Worm (Caenorhabditis elegans) whole organism, early embryonic: ENCODE measurements around the gene fkb-3.

Experiments used
- B0310.2 ChIP-seq: sonication (generic microtip); optimal IDR thresholded peaks from 2 replicates; lab custom pipeline; 2016; ENCODE audit warnings: mild to moderate bottlenecking, missing genetic modification characterization, missing compliant biosample characterization
- F13C5.2 ChIP-seq: sonication (generic microtip); optimal IDR thresholded peaks from 2 replicates; lab custom pipeline; 2017; ENCODE audit warnings: mild to moderate bottlenecking, missing genetic modification characterization, inconsistent platforms, missing compliant biosample characterization
- aly-1 ChIP-seq: sonication (generic microtip); optimal IDR thresholded peaks from 2 replicates; lab custom pipeline; 2016; ENCODE audit warnings: missing genetic modification characterization, missing compliant biosample characterization
- ama-1 ChIP-seq: fragments of 150-350 bp; optimal IDR thresholded peaks from 2 replicates; lab custom pipeline; 2014
- ceh-13 ChIP-seq: fragments of 200-800 bp; sonication (Bioruptor generic); optimal IDR thresholded peaks from 2 replicates; lab custom pipeline; 2018; ENCODE audit warnings: mild to moderate bottlenecking, missing genetic modification characterization, missing compliant biosample characterization
- ceh-36 ChIP-seq: sonication (generic microtip); optimal IDR thresholded peaks from 2 replicates; lab custom pipeline; 2016; ENCODE audit warnings: missing genetic modification characterization, inconsistent platforms, missing compliant biosample characterization
- ets-7 ChIP-seq: sonication (generic microtip); optimal IDR thresholded peaks from 2 replicates; lab custom pipeline; 2016; ENCODE audit warnings: missing genotype, missing genetic modification characterization, missing compliant biosample characterization
- flt-1 ChIP-seq: fragments of 200-800 bp; sonication (Bioruptor generic); IDR thresholded peaks from 2 replicates; pipeline ENCODE4 v1.3.6; 2022; ENCODE audit warnings: missing genetic modification characterization, missing compliant biosample characterization
- hmbx-1 ChIP-seq: sonication (generic microtip); optimal IDR thresholded peaks from 2 replicates; lab custom pipeline; 2016; ENCODE audit warnings: mild to moderate bottlenecking, missing genetic modification characterization, missing compliant biosample characterization
- hmg-4 ChIP-seq: fragments of 200-800 bp; sonication (Bioruptor generic); optimal IDR thresholded peaks from 2 replicates; lab custom pipeline; 2018; ENCODE audit warnings: mild to moderate bottlenecking, missing genetic modification characterization, missing compliant biosample characterization
- hnd-1 ChIP-seq: sonication (generic microtip); optimal IDR thresholded peaks from 2 replicates; lab custom pipeline; 2016; ENCODE audit warnings: missing genetic modification characterization, missing compliant biosample characterization
- pes-1 ChIP-seq: fragments of 200-800 bp; sonication (Bioruptor generic); IDR thresholded peaks from 2 replicates; pipeline ENCODE4 v1.3.6; 2022; ENCODE audit warnings: missing genetic modification reagents, missing genetic modification characterization, missing compliant biosample characterization
- scrt-1 ChIP-seq: fragments of 200-800 bp; sonication (Bioruptor generic); IDR thresholded peaks from 2 replicates; pipeline ENCODE4 v1.3.6; 2022; ENCODE audit warnings: missing genetic modification characterization, missing compliant biosample characterization
- sea-1 ChIP-seq: fragments of 200-800 bp; sonication (Bioruptor generic); conservative IDR thresholded peaks from 2 replicates; pipeline ENCODE4 v1.3.6; 2022; ENCODE audit warnings: missing genetic modification characterization, missing compliant biosample characterization
- tbx-11 ChIP-seq: fragments of 200-800 bp; sonication (Bioruptor generic); IDR thresholded peaks from 2 replicates; pipeline ENCODE4 v1.3.6; 2022; ENCODE audit warnings: missing genetic modification characterization, missing compliant biosample characterization
- tbx-37 ChIP-seq: fragments of 200-800 bp; sonication (Bioruptor generic); conservative IDR thresholded peaks from 2 replicates; pipeline ENCODE4 v1.3.6; 2022; ENCODE audit warnings: missing genetic modification reagents, missing genetic modification characterization, missing compliant biosample characterization
- tra-4 ChIP-seq: sonication (generic microtip); optimal IDR thresholded peaks from 2 replicates; lab custom pipeline; 2017; ENCODE audit warnings: missing genetic modification characterization, missing compliant biosample characterization

Gene fkb-3

ce11 chrV:7246951-7247350 is 21.9 kb downstream of the fkb-3 start, which contains the start of gene C05C8.7:
Gene C05C8.7, minus strand, starts transcription at chrV:7247050.
- no peak for TF ChIP-seq hmg-4 (GFP tag; lab: Kevin White, UChicago)
- no peak for TF ChIP-seq ceh-36 (tag; lab: Kevin White, UChicago)
- no peak for TF ChIP-seq sea-1 (GFP tag; lab: Robert Waterston, UW)
- TF ChIP-seq F13C5.2 (tag; lab: Kevin White, UChicago): no peak
- TF ChIP-seq ceh-13: no peak
- no peak for TF ChIP-seq flt-1
- TF ChIP-seq hnd-1 (tag; lab: Kevin White, UChicago): no peak

ce11 chrV:7248227-7248953 is 23.4 kb downstream of the fkb-3 start:
- TF ChIP-seq hmbx-1 (tag; lab: Kevin White, UChicago) (no peak), F13C5.2 (tag; lab: Kevin White, UChicago) (no peak)

ce11 chrV:7255095-7255494 is 30.1 kb downstream of the fkb-3 start, which contains the start of gene C05C8.8:
Gene C05C8.8, minus strand, starts transcription at chrV:7255195.
- no peak for TF ChIP-seq ets-7
- no peak for TF ChIP-seq sea-1 (GFP tag; lab: Robert Waterston, UW)
- TF ChIP-seq ceh-13: no peak
- TF ChIP-seq pes-1: no peak
- no peak for TF ChIP-seq tbx-11 (GFP tag; lab: Robert Waterston, UW)
- no peak for TF ChIP-seq B0310.2 (tag; lab: Kevin White, UChicago)
- TF ChIP-seq ama-1 (lab: Kevin White, UChicago): no peak
- TF ChIP-seq tbx-37 (GFP tag; lab: Robert Waterston, UW): no peak
- TF ChIP-seq hmg-4 (GFP tag; lab: Kevin White, UChicago): no peak
- no peak for TF ChIP-seq scrt-1 (GFP tag; lab: Robert Waterston, UW)
- TF ChIP-seq hnd-1 (tag; lab: Kevin White, UChicago): no peak
- TF ChIP-seq flt-1: no peak
- no peak for TF ChIP-seq F13C5.2 (tag; lab: Kevin White, UChicago)
- no peak for TF ChIP-seq aly-1 (tag; lab: Kevin White, UChicago)
- TF ChIP-seq tra-4 (tag; lab: Kevin White, UChicago): no peak

- TF ChIP-seq sea-1 (GFP tag; lab: Robert Waterston, UW) (no peak), pes-1 (no peak), tbx-37 (GFP tag; lab: Robert Waterston, UW) (no peak), ceh-36 (tag; lab: Kevin White, UChicago) (no peak), hmbx-1 (tag; lab: Kevin White, UChicago) (no peak), ets-7 (no peak), scrt-1 (GFP tag; lab: Robert Waterston, UW) (no peak), hmg-4 (GFP tag; lab: Kevin White, UChicago) (no peak), hnd-1 (tag; lab: Kevin White, UChicago) (no peak), aly-1 (tag; lab: Kevin White, UChicago) (no peak), flt-1 (no peak), ama-1 (lab: Kevin White, UChicago) (no peak), F13C5.2 (tag; lab: Kevin White, UChicago) (no peak), tbx-11 (GFP tag; lab: Robert Waterston, UW) (no peak), B0310.2 (tag; lab: Kevin White, UChicago) (no peak), ceh-13 (no peak), tra-4 (tag; lab: Kevin White, UChicago) (no peak)
These were observed 33.9 kb downstream of the fkb-3 start, which contains the start of gene C13A2.12 for ce11 chrV:7258965-7259364. Gene C13A2.12, plus strand, starts transcription at chrV:7259265.

- no peak for TF ChIP-seq ama-1 (lab: Kevin White, UChicago)
- no peak for TF ChIP-seq ets-7
- no peak for TF ChIP-seq B0310.2 (tag; lab: Kevin White, UChicago)
- TF ChIP-seq hmbx-1 (tag; lab: Kevin White, UChicago): no peak
These were observed 39.0 kb downstream of the fkb-3 start, which contains the start of gene C13A2.9 for ce11 chrV:7264042-7264441. Gene C13A2.9, minus strand, starts transcription at chrV:7264142.

ce11 chrV:7266021-7266420 is 41.0 kb downstream of the fkb-3 start, which contains the start of gene C13A2.7:
Gene C13A2.7, plus strand, starts transcription at chrV:7266321.
- TF ChIP-seq hmbx-1 (tag; lab: Kevin White, UChicago) (no peak), B0310.2 (tag; lab: Kevin White, UChicago) (no peak), ceh-36 (tag; lab: Kevin White, UChicago) (no peak), aly-1 (tag; lab: Kevin White, UChicago) (no peak), scrt-1 (GFP tag; lab: Robert Waterston, UW) (no peak), ets-7 (no peak), sea-1 (GFP tag; lab: Robert Waterston, UW) (no peak), ama-1 (lab: Kevin White, UChicago) (no peak)

ce11 chrV:7269399-7269798 is 44.4 kb downstream of the fkb-3 start, which contains the start of gene C13A2.6:
Gene C13A2.6, plus strand, starts transcription at chrV:7269699.
- no peak for TF ChIP-seq ets-7

- TF ChIP-seq aly-1 (tag; lab: Kevin White, UChicago): no peak
- TF ChIP-seq hmg-4 (GFP tag; lab: Kevin White, UChicago): no peak
- TF ChIP-seq pes-1: no peak
- no peak for TF ChIP-seq hnd-1 (tag; lab: Kevin White, UChicago)
These were observed 50.0 kb downstream of the fkb-3 start, which contains the start of gene C13A2.10 for ce11 chrV:7274992-7275391. Gene C13A2.10, minus strand, starts transcription at chrV:7275092.
